Fruit fly (Drosophila melanogaster) whole organism, wandering third instar larva: ENCODE data around the gene obst-E.

Source experiments
- Dfd ChIP-seq: fragments of >200 bp; optimal IDR thresholded peaks from 2 replicates; lab custom pipeline; 2017; ENCODE audit warnings: missing biosample characterization, missing genetic modification characterization
- Myc ChIP-seq: fragments of >200 bp; optimal IDR thresholded peaks from 2 replicates; lab custom pipeline; 2017
- Rel ChIP-seq, 2 experiments: fragments of 200-800 bp; sonication (Bioruptor generic) in 1 of 2; optimal IDR thresholded peaks; 2 replicates in 1 of 2; 3 replicates in 1 of 2; lab custom pipeline; 2016 to 2019; ENCODE audit warnings: mild to moderate bottlenecking in 2 of 2, missing biosample characterization in 2 of 2, missing genetic modification characterization in 2 of 2, moderate library complexity in 1 of 2
- dsf ChIP-seq: sonication (Bioruptor generic); optimal IDR thresholded peaks from 2 replicates; lab custom pipeline; 2016; ENCODE audit warnings: missing biosample characterization, missing genetic modification characterization, borderline replicate concordance
- pan ChIP-seq: fragments of >200 bp; optimal IDR thresholded peaks from 2 replicates; lab custom pipeline; 2017

DNA sequence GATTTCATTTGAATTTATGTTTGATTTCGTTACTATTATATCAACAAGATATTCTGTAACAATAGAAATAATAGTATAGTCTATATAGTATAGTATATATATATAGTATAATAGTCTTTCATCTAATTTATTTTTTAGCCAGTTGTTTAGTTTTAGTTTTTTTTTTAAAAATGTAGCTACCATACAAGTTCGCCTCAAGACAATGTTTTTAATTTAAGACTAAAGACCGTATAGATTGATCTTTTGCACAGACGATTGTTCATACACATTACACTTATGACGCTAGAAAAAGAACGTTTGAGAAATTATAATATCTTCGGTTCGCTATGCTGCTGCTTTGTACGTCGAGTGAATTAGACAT is 34.4 kb upstream of the obst-E start:
- no peak for TF ChIP-seq dsf (GFP tag; lab: Kevin White, UChicago)
- no peak for TF ChIP-seq Rel (GFP tag; optimal IDR thresholded peaks at IDR 0.05; lab: Kevin White, UChicago)
- no peak for TF ChIP-seq Rel (tag; optimal IDR thresholded peaks at IDR 0.05; lab: Kevin White, UChicago)
- TF ChIP-seq Myc (lab: Kevin White, UChicago) = no peak
- TF ChIP-seq pan (lab: Kevin White, UChicago) = no peak
- TF ChIP-seq Dfd (GFP tag; lab: Kevin White, UChicago) = no peak
